Fruit fly (Drosophila melanogaster) whole organism, wandering third instar larva: ENCODE measurements around the gene CG15399.

Experiments
- CG9705 ChIP-seq: fragments of 200-800 bp; sonication (Bioruptor generic); optimal IDR thresholded peaks from 2 replicates; lab custom pipeline; 2018; ENCODE audit warnings: missing biosample characterization, mild to moderate bottlenecking, missing genetic modification characterization
- CrebA ChIP-seq: fragments of 200-800 bp; sonication (Bioruptor generic); optimal IDR thresholded peaks from 2 replicates; lab custom pipeline; 2016; ENCODE audit warnings: missing biosample characterization, mild to moderate bottlenecking, missing genetic modification characterization, borderline replicate concordance
- Hr78 ChIP-seq: fragments of >200 bp; optimal IDR thresholded peaks from 2 replicates; lab custom pipeline; 2017; ENCODE audit warnings: missing biosample characterization, missing genetic modification characterization
- Myc ChIP-seq: fragments of >200 bp; optimal IDR thresholded peaks from 2 replicates; lab custom pipeline; 2017
- OdsH ChIP-seq: fragments of 200-800 bp; sonication (Bioruptor generic); optimal IDR thresholded peaks from 2 replicates; lab custom pipeline; 2016; ENCODE audit warnings: missing biosample characterization, mild to moderate bottlenecking, missing genetic modification characterization
- Vsx2 ChIP-seq: fragments of 200-300, 225-300 bp; sonication (Bioruptor generic); optimal IDR thresholded peaks from 2 replicates; lab custom pipeline; 2018; ENCODE audit warnings: missing biosample characterization, missing genetic modification characterization; ENCODE audit not compliant: partially characterized antibody
- brk ChIP-seq: fragments of 200-800 bp; sonication (Bioruptor generic); optimal IDR thresholded peaks from 2 replicates; lab custom pipeline; 2016; ENCODE audit warnings: missing biosample characterization, mild to moderate bottlenecking, missing genetic modification characterization
- dsf ChIP-seq: sonication (Bioruptor generic); optimal IDR thresholded peaks from 2 replicates; lab custom pipeline; 2016; ENCODE audit warnings: missing biosample characterization, missing genetic modification characterization, borderline replicate concordance
- ey ChIP-seq: fragments of 200-800 bp; sonication (Bioruptor generic); optimal IDR thresholded peaks from 2 replicates; lab custom pipeline; 2016; ENCODE audit warnings: missing biosample characterization, missing genetic modification characterization
- foxo ChIP-seq, 2 experiments: fragments of 200-800 bp; sonication (Bioruptor generic); optimal IDR thresholded peaks; 2 replicates in 1 of 2; 3 replicates in 1 of 2; lab custom pipeline; 2016 to 2017; ENCODE audit warnings: missing biosample characterization in 2 of 2, missing genetic modification characterization in 2 of 2
- fru ChIP-seq: fragments of 200-800 bp; sonication (Bioruptor generic); optimal IDR thresholded peaks from 3 replicates; lab custom pipeline; 2016; ENCODE audit warnings: missing biosample characterization, mild to moderate bottlenecking, missing genetic modification characterization
- lola ChIP-seq: fragments of >200 bp; optimal IDR thresholded peaks from 2 replicates; lab custom pipeline; 2017; ENCODE audit warnings: missing biosample characterization, missing genetic modification characterization
- psq ChIP-seq: fragments of 200-800 bp; sonication (Bioruptor generic); optimal IDR thresholded peaks from 3 replicates; lab custom pipeline; 2017; ENCODE audit warnings: missing biosample characterization, mild to moderate bottlenecking, missing genetic modification characterization, moderate library complexity
- rgr ChIP-seq: fragments of 200-800 bp; sonication (Bioruptor generic); optimal IDR thresholded peaks from 3 replicates; lab custom pipeline; 2016; ENCODE audit warnings: missing biosample characterization, mild to moderate bottlenecking, missing genetic modification characterization
- tai ChIP-seq: sonication (Bioruptor generic); optimal IDR thresholded peaks from 2 replicates; lab custom pipeline; 2016; ENCODE audit warnings: missing biosample characterization, missing genetic modification characterization
- usp ChIP-seq: fragments of >200 bp; optimal IDR thresholded peaks from 2 replicates; lab custom pipeline; 2017; ENCODE audit warnings: missing biosample characterization, missing genetic modification characterization

The CG15399 gene

DNA sequence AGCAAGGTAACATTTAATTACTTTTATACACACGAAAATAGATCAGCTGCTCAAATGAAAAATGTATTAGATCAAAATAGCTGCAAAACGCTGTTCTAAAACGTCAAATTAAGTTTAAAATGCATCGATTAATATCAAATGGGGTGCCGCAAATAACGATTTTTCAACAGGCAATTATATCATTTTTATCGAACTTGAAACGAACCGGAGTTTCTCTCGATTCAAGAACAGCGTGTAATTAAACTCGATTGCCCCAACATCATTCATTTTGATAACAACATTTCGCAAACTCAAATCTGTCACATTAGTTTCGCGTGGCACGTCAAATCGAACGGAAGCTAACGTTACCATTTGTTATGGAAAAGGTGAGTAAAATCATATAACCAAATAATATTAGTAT lies 46.2 kb downstream of the CG15399 start, which contains the start of gene CG31689:
CG31689 (plus strand) TSS at position 301 of the 400 bp plus-strand sequence.
- TF ChIP-seq rgr (GFP tag; lab: Kevin White, UChicago) (no peak), OdsH (no peak), ey (no peak)

dm6 chr2L:2724459-2724858 lies 47.1 kb downstream of the CG15399 start:
- TF ChIP-seq CrebA (no peak), psq (no peak), Myc (lab: Kevin White, UChicago) (peak; percentile 54)

- TF ChIP-seq Vsx2 (GFP tag; lab: Kevin White, UChicago) (no peak), dsf (no peak), tai (no peak), ey (no peak), brk (no peak), usp (GFP tag; lab: Kevin White, UChicago) (no peak), CG9705 (no peak), foxo (GFP tag; optimal IDR thresholded peaks at IDR 0.05; lab: Kevin White, UChicago) (no peak), lola (GFP tag; lab: Kevin White, UChicago) (no peak), Hr78 (GFP tag; lab: Kevin White, UChicago) (no peak)
These were observed 48.5 kb downstream of the CG15399 start for dm6 chr2L:2723100-2723499.

dm6 chr2L:2721317-2721716 lies 50.3 kb downstream of the CG15399 start:
- TF ChIP-seq lola (GFP tag; lab: Kevin White, UChicago): no peak
- peak; percentile 4 for TF ChIP-seq fru (GFP tag; lab: Kevin White, UChicago)
